Worm (Caenorhabditis elegans): Measurements from ENCODE around the gene brc-1.

brc-1 gene

ce11 chrIII:3893992-3894391 is 31.2 kb upstream of the brc-1 start:
- TF ChIP-seq tab-1 (GFP tag; IDR thresholded peaks at IDR 0.05) (no peak), klf-2 (GFP tag; conservative IDR thresholded peaks at IDR 0.05) (no peak), ref-1 (GFP tag; conservative IDR thresholded peaks at IDR 0.05) (no peak), ztf-23 (GFP tag; IDR thresholded peaks at IDR 0.05) (no peak)

- no peak for TF ChIP-seq klf-2 (GFP tag; conservative IDR thresholded peaks at IDR 0.05)
- TF ChIP-seq cog-1 (tag; optimal IDR thresholded peaks at IDR 0.05): no peak
- TF ChIP-seq flt-1 (GFP tag; IDR thresholded peaks at IDR 0.05): no peak
- no peak for TF ChIP-seq ztf-29 (GFP tag; IDR thresholded peaks at IDR 0.05)
- TF ChIP-seq T22C8.4 (GFP tag; IDR thresholded peaks at IDR 0.05): no peak
- TF ChIP-seq ztf-23 (GFP tag; IDR thresholded peaks at IDR 0.05): no peak
- no peak for TF ChIP-seq med-1 (GFP tag; optimal IDR thresholded peaks at IDR 0.05; ENCODE audit: insufficient read depth)
- TF ChIP-seq ref-1 (GFP tag; conservative IDR thresholded peaks at IDR 0.05): no peak
- TF ChIP-seq tab-1 (GFP tag; IDR thresholded peaks at IDR 0.05): no peak
Observed at ce11 chrIII:3889896-3890295, 27.1 kb upstream of the brc-1 start.

- no peak for TF ChIP-seq ref-1 (GFP tag; conservative IDR thresholded peaks at IDR 0.05)
- no peak for TF ChIP-seq med-1 (GFP tag; optimal IDR thresholded peaks at IDR 0.05; ENCODE audit: insufficient read depth)
- TF ChIP-seq cog-1 (tag; optimal IDR thresholded peaks at IDR 0.05): no peak
- no peak for TF ChIP-seq flt-1 (GFP tag; IDR thresholded peaks at IDR 0.05)
- no peak for TF ChIP-seq klf-2 (GFP tag; conservative IDR thresholded peaks at IDR 0.05)
- TF ChIP-seq ztf-29 (GFP tag; IDR thresholded peaks at IDR 0.05): no peak
- no peak for TF ChIP-seq T22C8.4 (GFP tag; IDR thresholded peaks at IDR 0.05)
- no peak for TF ChIP-seq tab-1 (GFP tag; IDR thresholded peaks at IDR 0.05)
- TF ChIP-seq ztf-23 (GFP tag; IDR thresholded peaks at IDR 0.05): no peak
Observed at ce11 chrIII:3887586-3887985, 24.8 kb upstream of the brc-1 start.

- TF ChIP-seq tab-1 (GFP tag; IDR thresholded peaks at IDR 0.05): no peak
- no peak for TF ChIP-seq T22C8.4 (GFP tag; IDR thresholded peaks at IDR 0.05)
- TF ChIP-seq cog-1 (tag; optimal IDR thresholded peaks at IDR 0.05): no peak
- no peak for TF ChIP-seq flt-1 (GFP tag; IDR thresholded peaks at IDR 0.05)
- TF ChIP-seq klf-2 (GFP tag; conservative IDR thresholded peaks at IDR 0.05): no peak
- no peak for TF ChIP-seq ref-1 (GFP tag; conservative IDR thresholded peaks at IDR 0.05)
- no peak for TF ChIP-seq ztf-23 (GFP tag; IDR thresholded peaks at IDR 0.05)
- no peak for TF ChIP-seq ztf-29 (GFP tag; IDR thresholded peaks at IDR 0.05)
Observed at ce11 chrIII:3883146-3883545, 20.4 kb upstream of the brc-1 start.

ce11 chrIII:3878986-3879756 is 16.4 kb upstream of the brc-1 start:
- TF ChIP-seq med-1 (GFP tag; optimal IDR thresholded peaks at IDR 0.05; ENCODE audit: insufficient read depth) (no peak), ztf-23 (GFP tag; IDR thresholded peaks at IDR 0.05) (no peak), ref-1 (GFP tag; conservative IDR thresholded peaks at IDR 0.05) (no peak), T22C8.4 (GFP tag; IDR thresholded peaks at IDR 0.05) (no peak), ztf-29 (GFP tag; IDR thresholded peaks at IDR 0.05) (no peak), flt-1 (GFP tag; IDR thresholded peaks at IDR 0.05) (no peak), cog-1 (tag; optimal IDR thresholded peaks at IDR 0.05) (no peak), tab-1 (GFP tag; IDR thresholded peaks at IDR 0.05) (no peak), klf-2 (GFP tag; conservative IDR thresholded peaks at IDR 0.05) (no peak)

- no peak for TF ChIP-seq ztf-23 (GFP tag; IDR thresholded peaks at IDR 0.05)
- TF ChIP-seq tab-1 (GFP tag; IDR thresholded peaks at IDR 0.05): no peak
- TF ChIP-seq T22C8.4 (GFP tag; IDR thresholded peaks at IDR 0.05): no peak
- no peak for TF ChIP-seq ztf-29 (GFP tag; IDR thresholded peaks at IDR 0.05)
- TF ChIP-seq flt-1 (GFP tag; IDR thresholded peaks at IDR 0.05): no peak
- no peak for TF ChIP-seq ref-1 (GFP tag; conservative IDR thresholded peaks at IDR 0.05)
Observed at ce11 chrIII:3876197-3876897, 13.6 kb upstream of the brc-1 start.

- TF ChIP-seq tab-1 (GFP tag; IDR thresholded peaks at IDR 0.05) (no peak), med-1 (GFP tag; optimal IDR thresholded peaks at IDR 0.05; ENCODE audit: insufficient read depth) (no peak), ztf-23 (GFP tag; IDR thresholded peaks at IDR 0.05) (no peak), ztf-29 (GFP tag; IDR thresholded peaks at IDR 0.05) (no peak), cog-1 (tag; optimal IDR thresholded peaks at IDR 0.05) (no peak), ref-1 (GFP tag; conservative IDR thresholded peaks at IDR 0.05) (no peak), klf-2 (GFP tag; conservative IDR thresholded peaks at IDR 0.05) (no peak), flt-1 (GFP tag; IDR thresholded peaks at IDR 0.05) (no peak), T22C8.4 (GFP tag; IDR thresholded peaks at IDR 0.05) (no peak)
Observed at ce11 chrIII:3875608-3876007, 12.8 kb upstream of the brc-1 start.

ce11 chrIII:3874895-3875294 is 12.1 kb upstream of the brc-1 start:
- TF ChIP-seq klf-2 (GFP tag; conservative IDR thresholded peaks at IDR 0.05): no peak
- no peak for TF ChIP-seq ztf-23 (GFP tag; IDR thresholded peaks at IDR 0.05)
- no peak for TF ChIP-seq cog-1 (tag; optimal IDR thresholded peaks at IDR 0.05)
- TF ChIP-seq ref-1 (GFP tag; conservative IDR thresholded peaks at IDR 0.05): no peak
- no peak for TF ChIP-seq med-1 (GFP tag; optimal IDR thresholded peaks at IDR 0.05; ENCODE audit: insufficient read depth)
- no peak for TF ChIP-seq tab-1 (GFP tag; IDR thresholded peaks at IDR 0.05)
- no peak for TF ChIP-seq flt-1 (GFP tag; IDR thresholded peaks at IDR 0.05)

- TF ChIP-seq ztf-23 (GFP tag; IDR thresholded peaks at IDR 0.05) (no peak), tab-1 (GFP tag; IDR thresholded peaks at IDR 0.05) (no peak), flt-1 (GFP tag; IDR thresholded peaks at IDR 0.05) (no peak), ref-1 (GFP tag; conservative IDR thresholded peaks at IDR 0.05) (no peak), med-1 (GFP tag; optimal IDR thresholded peaks at IDR 0.05; ENCODE audit: insufficient read depth) (no peak), cog-1 (tag; optimal IDR thresholded peaks at IDR 0.05) (no peak), T22C8.4 (GFP tag; IDR thresholded peaks at IDR 0.05) (no peak), ztf-29 (GFP tag; IDR thresholded peaks at IDR 0.05) (no peak), klf-2 (GFP tag; conservative IDR thresholded peaks at IDR 0.05) (no peak)
Observed at ce11 chrIII:3874492-3874891, 11.7 kb upstream of the brc-1 start.

Data from whole organism, midembryonic.